Fruit fly (Drosophila melanogaster) whole organism, pupa: ENCODE results near the gene Rdh.

Experiments used
- CG10348 ChIP-seq: fragments of 200-800 bp; sonication (Bioruptor generic); IDR thresholded peaks from 2 replicates; pipeline ENCODE4 v1.3.6; 2022; ENCODE audit warnings: missing biosample characterization, missing genetic modification characterization
- CG12605 ChIP-seq: fragments of 200-800 bp; sonication (Bioruptor generic); IDR thresholded peaks from 2 replicates; pipeline ENCODE4 v1.3.6; 2022; ENCODE audit warnings: missing biosample characterization, missing genetic modification characterization
- CG13204 ChIP-seq: fragments of 200-800 bp; sonication (Bioruptor generic); optimal IDR thresholded peaks from 2 replicates; lab custom pipeline; 2018; ENCODE audit warnings: missing biosample characterization, mild to moderate bottlenecking, missing genetic modification characterization, moderate library complexity
- CG14655 ChIP-seq: fragments of 200-800 bp; sonication (Bioruptor generic); optimal IDR thresholded peaks from 3 replicates; lab custom pipeline; 2017; ENCODE audit warnings: mild to moderate bottlenecking, missing biosample characterization, missing genetic modification reagents, missing genetic modification characterization
- CG15710 ChIP-seq: fragments of 200-800 bp; sonication (Bioruptor generic); optimal IDR thresholded peaks from 2 replicates; lab custom pipeline; 2018; ENCODE audit warnings: missing biosample characterization, mild to moderate bottlenecking, missing genetic modification characterization, moderate library complexity
- CG17806 ChIP-seq: fragments of 200-800 bp; sonication (Bioruptor generic); optimal IDR thresholded peaks from 2 replicates; lab custom pipeline; 2018; ENCODE audit warnings: missing biosample characterization, mild to moderate bottlenecking, missing genetic modification characterization, moderate library complexity
- CG32121 ChIP-seq: fragments of 200-800 bp; sonication (Bioruptor generic); IDR thresholded peaks from 2 replicates; pipeline ENCODE4 v1.3.6; 2022; ENCODE audit warnings: missing biosample characterization, missing genetic modification characterization
- CG34367 ChIP-seq: fragments of 200-800 bp; sonication (Bioruptor generic); optimal IDR thresholded peaks from 2 replicates; lab custom pipeline; 2018; ENCODE audit warnings: missing biosample characterization, mild to moderate bottlenecking, missing genetic modification characterization
- CG4496 ChIP-seq: fragments of 200-800 bp; sonication (Bioruptor generic); IDR thresholded peaks from 3 replicates; pipeline ENCODE4 v1.3.6; 2022; ENCODE audit warnings: missing biosample characterization, missing genetic modification characterization
- CG8159 ChIP-seq: fragments of 200-800 bp; sonication (Bioruptor generic); optimal IDR thresholded peaks from 3 replicates; lab custom pipeline; 2018; ENCODE audit warnings: missing biosample characterization, mild to moderate bottlenecking, missing genetic modification characterization, moderate library complexity
- CG8301 ChIP-seq: fragments of 200-800 bp; sonication (Bioruptor generic); optimal IDR thresholded peaks from 2 replicates; lab custom pipeline; 2018; ENCODE audit warnings: missing biosample characterization, mild to moderate bottlenecking, missing genetic modification characterization
- CG9948 ChIP-seq: fragments of 200-800 bp; sonication (Bioruptor generic); optimal IDR thresholded peaks from 2 replicates; lab custom pipeline; 2018; ENCODE audit warnings: missing biosample characterization, mild to moderate bottlenecking, missing genetic modification characterization, moderate library complexity
- D1 ChIP-seq: fragments of 200-800 bp; sonication (Bioruptor generic); optimal IDR thresholded peaks from 2 replicates; lab custom pipeline; 2018; ENCODE audit warnings: missing biosample characterization, mild to moderate bottlenecking, missing genetic modification characterization, moderate library complexity
- EcR ChIP-seq: fragments of 200-800 bp; sonication (Bioruptor generic); optimal IDR thresholded peaks from 3 replicates; lab custom pipeline; 2019; ENCODE audit warnings: missing biosample characterization, missing genetic modification characterization, mild to moderate bottlenecking, moderate library complexity, missing genetic modification reagents
- Ets98B ChIP-seq: fragments of 200-800 bp; sonication (Bioruptor generic); IDR thresholded peaks from 2 replicates; pipeline ENCODE4 v1.3.6; 2022; ENCODE audit warnings: missing biosample characterization, missing genetic modification characterization
- Pif1A ChIP-seq: fragments of 200-800 bp; sonication (Bioruptor generic); optimal IDR thresholded peaks from 3 replicates; lab custom pipeline; 2016; ENCODE audit warnings: missing biosample characterization, missing genetic modification characterization
- Pif1B ChIP-seq: fragments of 200-800 bp; sonication (Bioruptor generic); optimal IDR thresholded peaks from 3 replicates; lab custom pipeline; 2016; ENCODE audit warnings: missing biosample characterization, missing genetic modification characterization
- Snoo ChIP-seq: fragments of 200-800 bp; sonication (Bioruptor generic); optimal IDR thresholded peaks from 3 replicates; lab custom pipeline; 2017; ENCODE audit warnings: missing biosample characterization, mild to moderate bottlenecking, missing genetic modification characterization, inconsistent platforms
- fd96Ca ChIP-seq: fragments of 200-800 bp; sonication (Bioruptor generic); IDR thresholded peaks from 3 replicates; pipeline ENCODE4 v1.3.6; 2022; ENCODE audit warnings: missing biosample characterization, missing genetic modification characterization
- gl ChIP-seq: fragments of 200-800 bp; sonication (Bioruptor generic); optimal IDR thresholded peaks from 2 replicates; lab custom pipeline; 2018; ENCODE audit warnings: missing biosample characterization, mild to moderate bottlenecking, missing genetic modification characterization
- rn ChIP-seq: fragments of 200-800 bp; sonication (Bioruptor generic); IDR thresholded peaks from 2 replicates; pipeline ENCODE4 v1.3.6; 2022; ENCODE audit warnings: missing biosample characterization, missing genetic modification characterization

Gene Rdh

DNA sequence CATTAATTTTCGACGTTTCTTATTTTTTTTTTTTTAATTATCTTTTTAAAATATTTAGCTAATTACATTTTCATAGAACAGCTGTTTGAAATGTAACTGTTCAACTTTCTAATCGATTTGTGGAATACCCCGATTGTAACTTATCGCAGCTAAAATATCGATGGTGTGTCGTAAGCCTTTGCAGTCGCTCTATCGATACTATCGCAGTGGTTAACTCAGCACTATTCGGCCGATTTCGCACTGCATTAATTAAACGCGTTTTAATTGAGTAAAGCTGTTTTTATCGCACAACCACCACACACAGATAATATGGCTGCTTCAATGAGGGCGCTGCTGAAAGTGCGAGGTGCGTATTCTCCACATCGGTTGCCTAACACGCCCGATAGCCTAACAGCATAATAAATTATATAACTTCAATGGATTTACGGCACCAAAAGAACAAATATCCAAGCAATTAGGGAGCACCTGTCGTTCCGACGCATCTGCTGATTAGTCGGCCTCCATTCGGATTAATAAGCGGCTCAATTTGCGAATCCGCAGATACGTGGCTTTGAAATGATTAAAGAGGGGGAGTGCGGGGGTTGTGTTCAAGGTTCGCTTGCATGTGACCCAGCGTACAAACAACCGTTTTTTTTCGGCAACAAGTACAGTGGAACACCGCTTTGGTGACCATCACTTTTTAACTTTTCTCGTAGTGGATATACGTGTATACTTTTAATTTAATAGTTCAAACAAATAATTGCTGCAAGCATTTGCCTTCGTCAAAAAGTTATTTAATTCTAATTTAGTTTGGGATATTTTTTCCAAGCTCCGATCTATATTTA lies 11.0 kb upstream of the Rdh start, which contains the start of gene Scsalpha1:
TSS of gene Scsalpha1 (plus strand) at position 202 of the 824 bp plus-strand sequence.
- TF ChIP-seq CG4496 (GFP tag; lab: Robert Waterston, UW) (peak; percentile 67), Pif1B (no peak), CG8159 (peak; percentile 18), CG14655 (no peak), Pif1A (GFP tag; lab: Kevin White, UChicago) (no peak), Ets98B (peak; percentile 61; the same call in 1 of the 2 replicates), fd96Ca (GFP tag; lab: Robert Waterston, UW) (peak; percentile 23; the same call in 2 of the 3 replicates), CG17806 (tag; lab: Kevin White, UChicago) (no peak), D1 (tag; lab: Kevin White, UChicago) (no peak), CG13204 (GFP tag; lab: Kevin White, UChicago) (no peak), EcR (peak; percentile 44), CG34367 (tag; lab: Kevin White, UChicago) (no peak), CG9948 (tag; lab: Kevin White, UChicago) (no peak), CG12605 (GFP tag; lab: Robert Waterston, UW) (no peak), CG32121 (peak; percentile 17; the same call in 1 of the 2 replicates), gl (tag; lab: Kevin White, UChicago) (no peak), CG15710 (tag; lab: Kevin White, UChicago) (peak; percentile 1), Snoo (tag; lab: Kevin White, UChicago) (no peak), rn (no peak), CG10348 (GFP tag; lab: Robert Waterston, UW) (no peak), CG8301 (tag; lab: Kevin White, UChicago) (peak; percentile 27)

DNA sequence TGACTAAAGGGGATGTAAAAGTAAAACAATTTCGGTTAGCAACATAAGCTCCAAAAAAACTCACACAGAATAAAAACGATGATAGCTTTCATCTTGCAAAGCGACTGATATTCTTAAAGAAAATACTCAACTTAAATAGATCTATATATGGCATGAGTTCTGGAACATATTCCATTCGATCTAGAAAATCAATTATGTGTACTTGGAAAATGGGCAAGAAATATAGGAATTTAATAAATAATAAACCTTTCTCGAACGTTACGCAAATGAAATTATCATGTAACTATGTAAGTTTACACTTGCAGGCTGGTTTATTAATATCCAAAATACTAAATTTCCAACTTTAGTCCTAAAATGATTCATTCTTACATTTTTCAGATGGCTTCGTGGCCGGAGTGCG lies 9.0 kb upstream of the Rdh start, which contains the start of gene Acp63F:
TSS of gene Acp63F (minus strand) at position 101 of the 400 bp plus-strand sequence.
- no peak for TF ChIP-seq CG13204 (GFP tag; lab: Kevin White, UChicago)
- no peak for TF ChIP-seq rn
- TF ChIP-seq CG8301 (tag; lab: Kevin White, UChicago): no peak
- no peak for TF ChIP-seq gl (tag; lab: Kevin White, UChicago)
- TF ChIP-seq CG10348 (GFP tag; lab: Robert Waterston, UW): no peak
- no peak for TF ChIP-seq CG9948 (tag; lab: Kevin White, UChicago)
- TF ChIP-seq CG14655: no peak
- no peak for TF ChIP-seq Snoo (tag; lab: Kevin White, UChicago)
- no peak for TF ChIP-seq Pif1B
- TF ChIP-seq CG8159: no peak
- no peak for TF ChIP-seq EcR
- no peak for TF ChIP-seq CG34367 (tag; lab: Kevin White, UChicago)
- TF ChIP-seq Pif1A (GFP tag; lab: Kevin White, UChicago): no peak
- TF ChIP-seq CG32121: no peak
- TF ChIP-seq fd96Ca (GFP tag; lab: Robert Waterston, UW): no peak
- TF ChIP-seq CG4496 (GFP tag; lab: Robert Waterston, UW): no peak
- no peak for TF ChIP-seq CG15710 (tag; lab: Kevin White, UChicago)

DNA sequence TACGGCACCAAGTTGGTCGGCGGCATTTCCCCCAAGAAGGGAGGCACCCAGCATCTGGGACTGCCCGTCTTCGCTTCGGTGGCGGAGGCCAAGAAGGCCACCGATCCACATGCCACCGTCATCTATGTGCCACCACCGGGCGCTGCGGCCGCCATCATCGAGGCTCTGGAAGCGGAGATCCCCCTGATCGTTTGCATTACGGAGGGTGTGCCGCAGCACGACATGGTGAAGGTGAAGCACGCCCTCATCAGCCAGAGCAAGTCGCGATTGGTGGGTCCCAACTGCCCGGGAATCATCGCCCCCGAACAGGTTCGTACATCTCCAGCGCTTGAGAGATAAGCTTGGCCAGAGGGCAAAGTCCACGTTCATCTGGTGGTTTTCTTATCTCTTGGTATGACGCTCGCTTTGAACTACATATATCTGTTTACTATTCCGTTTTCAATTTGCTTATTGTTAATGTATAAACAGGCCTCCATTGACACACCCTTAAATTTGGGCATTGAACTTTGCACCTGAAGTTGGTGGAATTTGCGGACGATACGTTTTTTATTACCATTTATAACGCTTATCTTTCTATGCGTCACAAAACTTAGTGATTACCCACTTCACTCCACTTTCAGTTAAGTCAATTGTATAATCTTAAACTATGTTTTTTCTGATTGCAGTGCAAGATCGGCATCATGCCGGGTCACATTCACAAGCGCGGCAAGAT lies 8.3 kb upstream of the Rdh start:
- TF ChIP-seq Ets98B (peak; percentile 17; the same call in 1 of the 2 replicates), CG17806 (tag; lab: Kevin White, UChicago) (peak; percentile 37), fd96Ca (GFP tag; lab: Robert Waterston, UW) (no peak), CG8159 (peak; percentile 44), Pif1A (GFP tag; lab: Kevin White, UChicago) (no peak), CG15710 (tag; lab: Kevin White, UChicago) (peak; percentile 12), CG13204 (GFP tag; lab: Kevin White, UChicago) (no peak), gl (tag; lab: Kevin White, UChicago) (peak; percentile 84), Pif1B (peak; percentile 69), Snoo (tag; lab: Kevin White, UChicago) (peak; percentile 35), CG34367 (tag; lab: Kevin White, UChicago) (peak; percentile 42), rn (no peak), CG4496 (GFP tag; lab: Robert Waterston, UW) (peak; percentile 68; the same call in 2 of the 3 replicates), CG14655 (no peak), CG9948 (tag; lab: Kevin White, UChicago) (no peak), CG12605 (GFP tag; lab: Robert Waterston, UW) (peak; percentile 56), D1 (tag; lab: Kevin White, UChicago) (no peak), CG32121 (peak; percentile 18; the same call in 1 of the 2 replicates), EcR (peak; percentile 80), CG8301 (tag; lab: Kevin White, UChicago) (peak; percentile 44), CG10348 (GFP tag; lab: Robert Waterston, UW) (no peak)

DNA sequence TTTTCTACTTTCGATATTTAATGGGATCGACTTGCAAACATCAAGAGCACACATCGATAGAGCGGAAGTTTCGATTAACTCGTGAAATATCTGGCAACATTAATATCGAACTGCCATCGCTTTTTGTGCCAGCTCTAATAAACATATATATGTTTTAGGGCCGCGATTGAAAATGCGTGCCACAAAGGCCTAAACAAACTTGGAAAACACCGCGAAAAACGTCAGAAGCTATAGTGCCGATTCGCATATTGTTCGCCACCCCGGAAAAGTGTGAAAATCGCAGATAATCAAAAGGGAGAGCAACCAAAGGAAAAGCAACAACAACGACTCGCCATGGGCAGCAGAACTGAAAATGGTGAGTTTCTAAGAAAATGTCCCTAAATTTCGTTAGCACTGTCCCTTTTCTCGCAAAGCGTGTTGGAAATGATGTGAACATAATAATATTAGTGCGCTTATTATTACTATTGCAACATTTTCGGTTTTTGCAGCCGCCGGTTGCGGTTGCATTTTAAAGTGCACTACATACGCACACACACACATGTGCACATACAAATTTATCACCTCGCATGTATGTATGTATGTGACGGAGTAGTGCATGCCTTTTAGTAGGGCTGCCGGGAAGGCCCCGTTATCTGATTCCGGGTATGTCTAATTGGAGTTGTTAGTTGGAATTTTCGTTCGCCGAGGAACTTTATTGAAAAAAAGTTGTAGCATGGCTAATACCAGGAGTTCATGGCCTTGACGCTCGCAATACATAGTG lies 6.5 kb upstream of the Rdh start, which contains the start of gene enc:
TSS of gene enc (plus strand) at position 114 of the 760 bp plus-strand sequence.
- TF ChIP-seq gl (tag; lab: Kevin White, UChicago): no peak
- no peak for TF ChIP-seq CG13204 (GFP tag; lab: Kevin White, UChicago)
- TF ChIP-seq CG15710 (tag; lab: Kevin White, UChicago): no peak
- no peak for TF ChIP-seq fd96Ca (GFP tag; lab: Robert Waterston, UW)
- TF ChIP-seq D1 (tag; lab: Kevin White, UChicago): peak; percentile 31
- TF ChIP-seq, all 21 proteins: peak for 1
